Worm (Caenorhabditis elegans): ENCODE measurements around the gene rocf-1.

DNA sequence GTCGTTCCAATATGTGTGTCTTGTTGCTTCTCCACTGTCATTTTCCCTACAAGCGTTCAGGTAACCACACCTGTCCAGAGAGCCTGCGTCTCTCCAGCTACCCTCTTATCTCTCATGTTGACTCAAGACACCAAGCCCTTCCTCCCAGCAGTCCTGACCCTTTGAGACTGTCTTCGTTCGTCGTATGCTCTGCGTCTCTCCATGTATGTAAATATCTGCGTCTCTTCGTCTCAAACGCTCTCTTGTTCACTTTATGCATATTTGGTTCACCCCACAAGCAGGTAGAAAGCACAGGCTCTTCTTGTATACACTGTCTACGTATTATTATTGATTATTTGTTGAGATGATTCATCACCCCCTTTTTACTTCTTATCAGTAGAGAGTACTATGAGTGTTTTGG lies 33.4 kb upstream of the rocf-1 start:
- TF ChIP-seq ztf-29 (GFP tag; IDR thresholded peaks at IDR 0.05) = peak; percentile 53; the same call in 1 of the 2 replicates
- no peak for TF ChIP-seq T22C8.4 (GFP tag; IDR thresholded peaks at IDR 0.05)
- no peak for TF ChIP-seq flt-1 (GFP tag; IDR thresholded peaks at IDR 0.05)
- no peak for TF ChIP-seq med-1 (GFP tag; optimal IDR thresholded peaks at IDR 0.05; ENCODE audit: insufficient read depth)
- peak; percentile 12 for TF ChIP-seq cog-1 (tag; optimal IDR thresholded peaks at IDR 0.05)

All from whole organism, midembryonic.